Worm (Caenorhabditis elegans) whole organism, mixed stage, embryonic: ENCODE results near the gene yju-2.

Source experiments
- M03D4.4 ChIP-seq: sonication (generic microtip); optimal IDR thresholded peaks from 2 replicates; lab custom pipeline; 2017; ENCODE audit warnings: mild to moderate bottlenecking, missing genetic modification characterization, missing compliant biosample characterization
- bed-3 ChIP-seq: fragments of 200-800 bp; sonication (Bioruptor generic); optimal IDR thresholded peaks from 3 replicates; lab custom pipeline; 2018; ENCODE audit warnings: mild to moderate bottlenecking, missing genetic modification characterization, moderate library complexity, missing compliant biosample characterization
- blmp-1 ChIP-seq: fragments of 150-350 bp; optimal IDR thresholded peaks from 2 replicates; lab custom pipeline; 2014; ENCODE audit warnings: missing biosample characterization, missing genetic modification characterization
- ceh-39 ChIP-seq: fragments of 150-350 bp; optimal IDR thresholded peaks from 2 replicates; lab custom pipeline; 2014; ENCODE audit warnings: missing biosample characterization, missing genetic modification characterization
- ceh-43 ChIP-seq: fragments of 200-800 bp; sonication (Bioruptor generic); optimal IDR thresholded peaks from 2 replicates; lab custom pipeline; 2018; ENCODE audit warnings: mild to moderate bottlenecking, missing genetic modification characterization, moderate library complexity, missing compliant biosample characterization
- ceh-83 ChIP-seq: fragments of 200-800 bp; sonication (Bioruptor generic); optimal IDR thresholded peaks from 2 replicates; lab custom pipeline; 2018; ENCODE audit warnings: mild to moderate bottlenecking, missing genetic modification characterization, missing compliant biosample characterization
- ces-1 ChIP-seq: fragments of 150-350 bp; optimal IDR thresholded peaks from 2 replicates; lab custom pipeline; 2014; ENCODE audit warnings: missing biosample characterization, missing genetic modification reagents, missing genetic modification characterization
- cnd-1 ChIP-seq: fragments of 200-800 bp; sonication (Bioruptor generic); optimal IDR thresholded peaks from 2 replicates; lab custom pipeline; 2018; ENCODE audit warnings: mild to moderate bottlenecking, missing genetic modification characterization, missing compliant biosample characterization
- drap-1 ChIP-seq: fragments of 200-800 bp; sonication (Bioruptor generic); optimal IDR thresholded peaks from 3 replicates; lab custom pipeline; 2018; ENCODE audit warnings: mild to moderate bottlenecking, missing genetic modification characterization, missing compliant biosample characterization
- elt-1 ChIP-seq: sonication (generic microtip); optimal IDR thresholded peaks from 2 replicates; lab custom pipeline; 2017; ENCODE audit warnings: missing genetic modification characterization, mild to moderate bottlenecking, missing compliant biosample characterization, antibody characterized with exemption, moderate library complexity, borderline replicate concordance; ENCODE audit not compliant: insufficient read depth
- elt-3 ChIP-seq: fragments of 150-350 bp; optimal IDR thresholded peaks from 2 replicates; lab custom pipeline; 2014; ENCODE audit warnings: missing biosample characterization, missing genetic modification characterization
- flh-1 ChIP-seq: fragments of 200-800 bp; sonication (Bioruptor generic); optimal IDR thresholded peaks from 2 replicates; lab custom pipeline; 2018; ENCODE audit warnings: mild to moderate bottlenecking, missing genetic modification characterization, moderate library complexity, missing compliant biosample characterization
- ham-2 ChIP-seq: fragments of 200-800 bp; sonication (Bioruptor generic); optimal IDR thresholded peaks from 2 replicates; lab custom pipeline; 2018; ENCODE audit warnings: mild to moderate bottlenecking, missing genetic modification characterization, missing compliant biosample characterization
- hlh-1 ChIP-seq: fragments of 150-350 bp; optimal IDR thresholded peaks from 2 replicates; lab custom pipeline; 2014; ENCODE audit warnings: missing biosample characterization, missing genetic modification reagents, missing genetic modification characterization
- lin-13 ChIP-seq: fragments of 150-350 bp; optimal IDR thresholded peaks from 2 replicates; lab custom pipeline; 2014; ENCODE audit warnings: missing biosample characterization, missing genetic modification characterization
- lin-32 ChIP-seq: fragments of 200-800 bp; sonication (Bioruptor generic); optimal IDR thresholded peaks from 2 replicates; lab custom pipeline; 2018; ENCODE audit warnings: mild to moderate bottlenecking, missing genetic modification characterization, missing compliant biosample characterization
- lsy-2 ChIP-seq: fragments of 150-350 bp; optimal IDR thresholded peaks from 2 replicates; lab custom pipeline; 2014; ENCODE audit warnings: missing biosample characterization, missing genetic modification characterization
- mab-5 ChIP-seq: fragments of 150-350 bp; optimal IDR thresholded peaks from 2 replicates; lab custom pipeline; 2014; ENCODE audit warnings: missing biosample characterization, missing genetic modification characterization
- mep-1 ChIP-seq: fragments of 150-350 bp; optimal IDR thresholded peaks from 2 replicates; lab custom pipeline; 2017; ENCODE audit warnings: missing biosample characterization, missing genetic modification reagents, missing genetic modification characterization, inconsistent platforms
- mls-2 ChIP-seq: sonication (generic microtip); optimal IDR thresholded peaks from 2 replicates; lab custom pipeline; 2016; ENCODE audit warnings: mild to moderate bottlenecking, missing genetic modification characterization, moderate library complexity, missing compliant biosample characterization
- nhr-12 ChIP-seq: fragments of 150-350 bp; optimal IDR thresholded peaks from 2 replicates; lab custom pipeline; 2014; ENCODE audit warnings: missing biosample characterization, missing genetic modification characterization
- nhr-2 ChIP-seq: fragments of 150-350 bp; optimal IDR thresholded peaks from 2 replicates; lab custom pipeline; 2014; ENCODE audit warnings: missing biosample characterization, missing genetic modification characterization
- nhr-237 ChIP-seq: fragments of 150-350 bp; optimal IDR thresholded peaks from 2 replicates; lab custom pipeline; 2014; ENCODE audit warnings: missing biosample characterization, missing genetic modification characterization
- nhr-28 ChIP-seq: fragments of 150-350 bp; optimal IDR thresholded peaks from 2 replicates; lab custom pipeline; 2014; ENCODE audit warnings: missing biosample characterization, missing genetic modification characterization
- nhr-76 ChIP-seq: sonication (generic microtip); optimal IDR thresholded peaks from 2 replicates; lab custom pipeline; 2017; ENCODE audit warnings: missing biosample characterization, missing genetic modification characterization
- pha-4 ChIP-seq: fragments of 150-350 bp; optimal IDR thresholded peaks from 2 replicates; lab custom pipeline; 2018; ENCODE audit warnings: missing biosample characterization, missing genetic modification reagents, missing genetic modification characterization
- sem-2 ChIP-seq: fragments of 200-800 bp; sonication (Bioruptor generic); optimal IDR thresholded peaks from 2 replicates; lab custom pipeline; 2018; ENCODE audit warnings: mild to moderate bottlenecking, missing genetic modification characterization, missing compliant biosample characterization
- snpc-4 ChIP-seq: fragments of 150-350 bp; optimal IDR thresholded peaks from 2 replicates; lab custom pipeline; 2014; ENCODE audit warnings: missing biosample characterization, missing genetic modification characterization
- sptf-1 ChIP-seq: sonication (generic microtip); optimal IDR thresholded peaks from 2 replicates; lab custom pipeline; 2017; ENCODE audit warnings: mild to moderate bottlenecking, missing genetic modification characterization, moderate library complexity, missing compliant biosample characterization
- tbx-8 ChIP-seq: fragments of 200-800 bp; sonication (Bioruptor generic); optimal IDR thresholded peaks from 2 replicates; lab custom pipeline; 2018; ENCODE audit warnings: mild to moderate bottlenecking, missing genetic modification characterization, moderate library complexity, missing compliant biosample characterization
- unc-120 ChIP-seq: sonication (generic microtip); optimal IDR thresholded peaks from 2 replicates; lab custom pipeline; 2017; ENCODE audit warnings: missing genetic modification characterization, missing compliant biosample characterization; ENCODE audit not compliant: poor library complexity, severe bottlenecking
- unc-39 ChIP-seq: fragments of 150-350 bp; optimal IDR thresholded peaks from 2 replicates; lab custom pipeline; 2014; ENCODE audit warnings: missing biosample characterization, missing genetic modification characterization
- unc-62 ChIP-seq: fragments of 150-350 bp; optimal IDR thresholded peaks from 2 replicates; lab custom pipeline; 2014; ENCODE audit warnings: missing biosample characterization, missing genetic modification reagents, missing genetic modification characterization
- zip-8 ChIP-seq: fragments of 150-350 bp; optimal IDR thresholded peaks from 2 replicates; lab custom pipeline; 2014; ENCODE audit warnings: missing biosample characterization, missing genetic modification characterization
- ztf-11 ChIP-seq: fragments of 150-350 bp; optimal IDR thresholded peaks from 2 replicates; lab custom pipeline; 2014; ENCODE audit warnings: missing biosample characterization, missing genetic modification characterization

yju-2 gene

ce11 chrIII:7184022-7184421 is at the start of gene yju-2:
yju-2 (plus strand) TSS chrIII:7184336.
- TF ChIP-seq drap-1 (GFP tag; lab: Kevin White, UChicago) (no peak), hlh-1 (no peak), blmp-1 (tag; lab: Kevin White, UChicago) (no peak), lin-32 (GFP tag; lab: Kevin White, UChicago) (no peak), ceh-83 (no peak), elt-1 (no peak), tbx-8 (GFP tag; lab: Kevin White, UChicago) (no peak), elt-3 (tag; lab: Kevin White, UChicago) (no peak), nhr-237 (tag; lab: Kevin White, UChicago) (peak; percentile 47), nhr-12 (tag; lab: Kevin White, UChicago) (no peak), lsy-2 (tag; lab: Kevin White, UChicago) (peak; percentile 70), pha-4 (tag; lab: Kevin White, UChicago) (peak; percentile 82), zip-8 (tag; lab: Kevin White, UChicago) (no peak), ceh-39 (tag; lab: Kevin White, UChicago) (peak; percentile 24), lin-13 (no peak), unc-120 (tag; lab: Kevin White, UChicago) (no peak), ceh-43 (GFP tag; lab: Kevin White, UChicago) (no peak), bed-3 (GFP tag; lab: Kevin White, UChicago) (no peak), snpc-4 (tag; lab: Kevin White, UChicago) (no peak), M03D4.4 (tag; lab: Kevin White, UChicago) (no peak), ces-1 (GFP tag; lab: Kevin White, UChicago) (peak; percentile 69), nhr-76 (tag; lab: Kevin White, UChicago) (no peak), nhr-2 (tag; lab: Kevin White, UChicago) (no peak), cnd-1 (no peak), unc-62 (GFP tag; lab: Kevin White, UChicago) (no peak), sem-2 (no peak), mls-2 (tag; lab: Kevin White, UChicago) (no peak), mep-1 (tag; lab: Kevin White, UChicago) (no peak), sptf-1 (tag; lab: Kevin White, UChicago) (peak; percentile 4), flh-1 (GFP tag; lab: Kevin White, UChicago) (no peak), nhr-28 (no peak), ham-2 (no peak), mab-5 (tag; lab: Kevin White, UChicago) (no peak), unc-39 (no peak), ztf-11 (tag; lab: Kevin White, UChicago) (no peak)

- no peak for TF ChIP-seq unc-39
- no peak for TF ChIP-seq cnd-1
- TF ChIP-seq unc-120 (tag; lab: Kevin White, UChicago) = no peak
- TF ChIP-seq hlh-1 = no peak
- no peak for TF ChIP-seq lin-13
- TF ChIP-seq ceh-43 (GFP tag; lab: Kevin White, UChicago) = no peak
- no peak for TF ChIP-seq elt-1
- TF ChIP-seq elt-3 (tag; lab: Kevin White, UChicago) = no peak
- no peak for TF ChIP-seq ceh-39 (tag; lab: Kevin White, UChicago)
- no peak for TF ChIP-seq unc-62 (GFP tag; lab: Kevin White, UChicago)
- no peak for TF ChIP-seq pha-4 (tag; lab: Kevin White, UChicago)
- TF ChIP-seq drap-1 (GFP tag; lab: Kevin White, UChicago) = no peak
- TF ChIP-seq blmp-1 (tag; lab: Kevin White, UChicago) = no peak
- TF ChIP-seq lsy-2 (tag; lab: Kevin White, UChicago) = no peak
- TF ChIP-seq ces-1 (GFP tag; lab: Kevin White, UChicago) = no peak
- no peak for TF ChIP-seq lin-32 (GFP tag; lab: Kevin White, UChicago)
- no peak for TF ChIP-seq bed-3 (GFP tag; lab: Kevin White, UChicago)
Measured at ce11 chrIII:7136015-7136414, 48.1 kb upstream of the yju-2 start, which contains the start of gene B0280.17. B0280.17 (minus strand) TSS chrIII:7136115.

- no peak for TF ChIP-seq nhr-28
- no peak for TF ChIP-seq blmp-1 (tag; lab: Kevin White, UChicago)
- TF ChIP-seq tbx-8 (GFP tag; lab: Kevin White, UChicago) = no peak
- TF ChIP-seq, all 35 proteins: peak for 0
Measured at ce11 chrIII:7138178-7138577, 46.0 kb upstream of the yju-2 start, which contains the start of gene B0280.11. B0280.11 (minus strand) TSS chrIII:7138278.
